Worm (Caenorhabditis elegans): ENCODE measurements around the gene nep-1.
"Not testable (repeated sequence)": the region's sequence is repeated elsewhere in the genome, so short reads cannot be mapped to it uniquely, and the experiment has no call there.

The nep-1 gene

ce11 chrII:11657079-11657478 is at the start of gene nep-1:
Gene nep-1 (minus strand): TSS chrII:11657179.
- TF ChIP-seq elt-3 (tag; optimal IDR thresholded peaks at IDR 0.05) (no peak), zip-8 (tag; optimal IDR thresholded peaks at IDR 0.05) (no peak), elt-1 (tag; optimal IDR thresholded peaks at IDR 0.05; ENCODE audit: borderline replicate concordance, insufficient read depth) (no peak), mab-5 (tag; optimal IDR thresholded peaks at IDR 0.05) (no peak), mep-1 (tag; optimal IDR thresholded peaks at IDR 0.05) (no peak), ceh-83 (GFP tag; optimal IDR thresholded peaks at IDR 0.05) (no peak)

- TF ChIP-seq ceh-43 (GFP tag; optimal IDR thresholded peaks at IDR 0.05) (no peak), ham-2 (GFP tag; optimal IDR thresholded peaks at IDR 0.05) (no peak), tbx-8 (GFP tag; optimal IDR thresholded peaks at IDR 0.05) (no peak), hlh-1 (tag; optimal IDR thresholded peaks at IDR 0.05) (no peak), bed-3 (GFP tag; optimal IDR thresholded peaks at IDR 0.05) (no peak), unc-120 (tag; optimal IDR thresholded peaks at IDR 0.05; ENCODE audit: poor library complexity, severe bottlenecking) (no peak), lin-13 (tag; optimal IDR thresholded peaks at IDR 0.05) (no peak), ceh-39 (tag; optimal IDR thresholded peaks at IDR 0.05) (no peak), nhr-76 (tag; optimal IDR thresholded peaks at IDR 0.05) (no peak), elt-3 (tag; optimal IDR thresholded peaks at IDR 0.05) (no peak), ceh-83 (GFP tag; optimal IDR thresholded peaks at IDR 0.05) (no peak), blmp-1 (tag; optimal IDR thresholded peaks at IDR 0.05) (no peak), zip-8 (tag; optimal IDR thresholded peaks at IDR 0.05) (no peak), nhr-12 (tag; optimal IDR thresholded peaks at IDR 0.05) (no peak), lsy-2 (tag; optimal IDR thresholded peaks at IDR 0.05) (no peak), sem-2 (GFP tag; optimal IDR thresholded peaks at IDR 0.05) (no peak), M03D4.4 (tag; optimal IDR thresholded peaks at IDR 0.05) (no peak), snpc-4 (tag; optimal IDR thresholded peaks at IDR 0.05) (no peak), lin-32 (GFP tag; optimal IDR thresholded peaks at IDR 0.05) (no peak)
These were observed 48.8 kb upstream of the nep-1 start, which contains the start of gene VF13D12L.3 for ce11 chrII:11705787-11706186. Gene VF13D12L.3 (plus strand): TSS chrII:11706009.

ce11 chrII:11700635-11701034 is 43.7 kb upstream of the nep-1 start:
- TF ChIP-seq nhr-2 (tag; optimal IDR thresholded peaks at IDR 0.05): no peak
- TF ChIP-seq blmp-1 (tag; optimal IDR thresholded peaks at IDR 0.05): no peak
- TF ChIP-seq flh-1 (GFP tag; optimal IDR thresholded peaks at IDR 0.05): no peak
- no peak for TF ChIP-seq ham-2 (GFP tag; optimal IDR thresholded peaks at IDR 0.05)
- TF ChIP-seq ztf-11 (tag; optimal IDR thresholded peaks at IDR 0.05): no peak
- no peak for TF ChIP-seq nhr-12 (tag; optimal IDR thresholded peaks at IDR 0.05)
- no peak for TF ChIP-seq ces-1 (GFP tag; optimal IDR thresholded peaks at IDR 0.05)
- TF ChIP-seq ceh-43 (GFP tag; optimal IDR thresholded peaks at IDR 0.05): no peak
- no peak for TF ChIP-seq mab-5 (tag; optimal IDR thresholded peaks at IDR 0.05)
- TF ChIP-seq pha-4 (tag; optimal IDR thresholded peaks at IDR 0.05): no peak
- TF ChIP-seq snpc-4 (tag; optimal IDR thresholded peaks at IDR 0.05): no peak
- TF ChIP-seq ceh-83 (GFP tag; optimal IDR thresholded peaks at IDR 0.05): no peak
- TF ChIP-seq lin-13 (tag; optimal IDR thresholded peaks at IDR 0.05): no peak
- no peak for TF ChIP-seq ceh-39 (tag; optimal IDR thresholded peaks at IDR 0.05)
- TF ChIP-seq hlh-1 (tag; optimal IDR thresholded peaks at IDR 0.05): no peak
- no peak for TF ChIP-seq unc-62 (GFP tag; optimal IDR thresholded peaks at IDR 0.05)
- no peak for TF ChIP-seq sptf-1 (tag; optimal IDR thresholded peaks at IDR 0.05)

ce11 chrII:11700200-11700599 is 43.2 kb upstream of the nep-1 start, which contains the start of gene inos-1:
Gene inos-1 (minus strand): TSS chrII:11700300.
- TF ChIP-seq zip-8 (tag; optimal IDR thresholded peaks at IDR 0.05): no peak
- TF ChIP-seq snpc-4 (tag; optimal IDR thresholded peaks at IDR 0.05): no peak

- no peak for TF ChIP-seq snpc-4 (tag; optimal IDR thresholded peaks at IDR 0.05)
- TF ChIP-seq sem-2 (GFP tag; optimal IDR thresholded peaks at IDR 0.05): no peak
These were observed 38.9 kb upstream of the nep-1 start, which contains the start of gene xpf-1 for ce11 chrII:11695945-11696270. Gene xpf-1 (plus strand): TSS chrII:11696171.

ce11 chrII:11695161-11695944 is 38.4 kb upstream of the nep-1 start, which contains the start of gene tars-1:
Gene tars-1 (minus strand): TSS chrII:11695657.
- TF ChIP-seq zip-8, M03D4.4, nhr-12 (tag; optimal IDR thresholded peaks at IDR 0.05): not testable (repeated sequence)
